Worm (Caenorhabditis elegans) whole organism, young adult: ENCODE measurements around the gene F44D12.2.

ENCODE experiments used
- B0261.1 ChIP-seq: sonication (generic microtip); optimal IDR thresholded peaks from 2 replicates; lab custom pipeline; 2016; ENCODE audit warnings: mild to moderate bottlenecking, missing genetic modification characterization, moderate library complexity, missing compliant biosample characterization
- F10E7.11 ChIP-seq: sonication (generic microtip); optimal IDR thresholded peaks from 2 replicates; lab custom pipeline; 2017; ENCODE audit warnings: mild to moderate bottlenecking, missing genetic modification characterization, moderate library complexity, missing compliant biosample characterization
- F33H1.4 ChIP-seq: fragments of 200-800 bp; sonication (Bioruptor generic); IDR thresholded peaks from 2 replicates; pipeline ENCODE4 v1.3.6; 2022; ENCODE audit warnings: missing genetic modification reagents, missing genetic modification characterization, missing compliant biosample characterization
- F52B5.7 ChIP-seq: sonication (generic microtip); optimal IDR thresholded peaks from 2 replicates; lab custom pipeline; 2016; ENCODE audit warnings: mild to moderate bottlenecking, missing genetic modification characterization, missing compliant biosample characterization
- F57C9.4 ChIP-seq: sonication (generic microtip); optimal IDR thresholded peaks from 2 replicates; lab custom pipeline; 2017; ENCODE audit warnings: mild to moderate bottlenecking, missing genetic modification characterization, missing compliant biosample characterization
- T26A5.8 ChIP-seq: sonication (generic microtip); optimal IDR thresholded peaks from 2 replicates; lab custom pipeline; 2016; ENCODE audit warnings: missing genetic modification characterization, missing compliant biosample characterization
- Y67H2A.10 ChIP-seq: fragments of 200-800 bp; sonication (Bioruptor generic); conservative IDR thresholded peaks from 2 replicates; pipeline ENCODE4 v1.3.6; 2022; ENCODE audit warnings: missing genetic modification reagents, missing genetic modification characterization, missing compliant biosample characterization
- ama-1 ChIP-seq, 3 experiments: fragments of 150-350 bp in 1 of 3; sonication (generic microtip) in 2 of 3; optimal IDR thresholded peaks; 2 replicates each; lab custom pipeline; 2014 to 2018; ENCODE audit warnings: missing biosample characterization in 2 of 3, missing genetic modification characterization in 2 of 3, missing genetic modification reagents in 2 of 3
- attf-5 ChIP-seq: fragments of 200-800 bp; sonication (Bioruptor generic); optimal IDR thresholded peaks from 2 replicates; lab custom pipeline; 2018; ENCODE audit warnings: mild to moderate bottlenecking, missing genetic modification characterization, missing compliant biosample characterization
- bed-1 ChIP-seq: fragments of 200-800 bp; sonication (Bioruptor generic); IDR thresholded peaks from 2 replicates; pipeline ENCODE4 v1.3.6; 2022; ENCODE audit warnings: missing genetic modification reagents, missing genetic modification characterization, missing compliant biosample characterization
- bed-2 ChIP-seq: fragments of 200-800 bp; sonication (Bioruptor generic); IDR thresholded peaks from 2 replicates; pipeline ENCODE4 v1.3.6; 2022; ENCODE audit warnings: missing genetic modification reagents, missing genetic modification characterization, missing compliant biosample characterization
- cebp-1 ChIP-seq, 2 experiments: fragments of 200-800 bp in 1 of 2; sonication (Bioruptor generic) in 1 of 2; sonication (generic microtip) in 1 of 2; IDR thresholded peaks in 1 of 2; optimal IDR thresholded peaks in 1 of 2; 2 replicates each; pipeline versions ENCODE4 v1.3.6 to Lab custom; 2017 to 2022; ENCODE audit warnings: missing compliant biosample characterization in 2 of 2, missing genetic modification characterization in 2 of 2, mild to moderate bottlenecking in 1 of 2, missing genetic modification reagents in 1 of 2, moderate library complexity in 1 of 2
- cebp-2 ChIP-seq: fragments of 200-800 bp; sonication (Bioruptor generic); IDR thresholded peaks from 2 replicates; pipeline ENCODE4 v1.3.6; 2022; ENCODE audit warnings: missing genetic modification characterization, missing compliant biosample characterization
- ceh-100 ChIP-seq: fragments of 200-800 bp; sonication (Bioruptor generic); IDR thresholded peaks from 2 replicates; pipeline ENCODE4 v1.3.6; 2022; ENCODE audit warnings: missing genetic modification reagents, missing genetic modification characterization, missing compliant biosample characterization
- chd-7 ChIP-seq: sonication (generic microtip); optimal IDR thresholded peaks from 2 replicates; lab custom pipeline; 2016; ENCODE audit warnings: mild to moderate bottlenecking, missing genetic modification characterization, moderate library complexity, missing compliant biosample characterization
- dpl-1 ChIP-seq: fragments of 150-350 bp; optimal IDR thresholded peaks from 2 replicates; lab custom pipeline; 2014; ENCODE audit warnings: missing biosample characterization, missing genetic modification reagents, missing genetic modification characterization
- efl-1 ChIP-seq: fragments of 150-350 bp; optimal IDR thresholded peaks from 2 replicates; lab custom pipeline; 2014; ENCODE audit warnings: missing biosample characterization, missing genetic modification reagents, missing genetic modification characterization
- egl-44 ChIP-seq: fragments of 200-800 bp; sonication (Bioruptor generic); IDR thresholded peaks from 2 replicates; pipeline ENCODE4 v1.3.6; 2022; ENCODE audit warnings: missing genetic modification reagents, missing genetic modification characterization, missing compliant biosample characterization
- ekl-4 ChIP-seq: fragments of 200-800 bp; sonication (Bioruptor generic); IDR thresholded peaks from 2 replicates; pipeline ENCODE4 v1.3.6; 2022; ENCODE audit warnings: missing genetic modification reagents, missing genetic modification characterization, missing compliant biosample characterization
- gei-17 ChIP-seq: fragments of 200-800 bp; sonication (Bioruptor generic); optimal IDR thresholded peaks from 2 replicates; lab custom pipeline; 2018; ENCODE audit warnings: mild to moderate bottlenecking, missing genetic modification characterization, missing compliant biosample characterization
- him-1 ChIP-seq: sonication (generic microtip); optimal IDR thresholded peaks from 2 replicates; lab custom pipeline; 2016; ENCODE audit warnings: missing genotype, missing genetic modification reagents, missing genetic modification characterization, missing compliant biosample characterization
- hlh-12 ChIP-seq: sonication (generic microtip); optimal IDR thresholded peaks from 2 replicates; lab custom pipeline; 2016; ENCODE audit warnings: missing genetic modification characterization, missing compliant biosample characterization
- hmg-1.2 ChIP-seq: fragments of 200-800 bp; sonication (Bioruptor generic); IDR thresholded peaks from 2 replicates; pipeline ENCODE4 v1.3.6; 2022; ENCODE audit warnings: missing genetic modification reagents, missing genetic modification characterization, missing compliant biosample characterization
- hmg-20 ChIP-seq: fragments of 200-800 bp; sonication (Bioruptor generic); IDR thresholded peaks from 2 replicates; pipeline ENCODE4 v1.3.6; 2022; ENCODE audit warnings: missing genetic modification reagents, missing genetic modification characterization, missing compliant biosample characterization
- let-607 ChIP-seq, 2 experiments: fragments of 200-800 bp in 1 of 2; sonication (Bioruptor generic) in 1 of 2; sonication (generic microtip) in 1 of 2; optimal IDR thresholded peaks; 2 replicates each; lab custom pipeline; 2016 to 2018; ENCODE audit warnings: mild to moderate bottlenecking in 2 of 2, missing compliant biosample characterization in 2 of 2, missing genetic modification characterization in 2 of 2, moderate library complexity in 2 of 2, missing genotype in 1 of 2
- mes-4 ChIP-seq: sonication (generic microtip); optimal IDR thresholded peaks from 2 replicates; lab custom pipeline; 2016; ENCODE audit warnings: missing genotype, missing genetic modification characterization, missing compliant biosample characterization
- mxl-1 ChIP-seq: sonication (generic microtip); optimal IDR thresholded peaks from 2 replicates; lab custom pipeline; 2016; ENCODE audit warnings: missing genetic modification characterization, missing compliant biosample characterization
- nhr-90 ChIP-seq: sonication (generic microtip); optimal IDR thresholded peaks from 2 replicates; lab custom pipeline; 2016; ENCODE audit warnings: missing genotype, mild to moderate bottlenecking, missing genetic modification characterization, missing compliant biosample characterization
- sdz-38 ChIP-seq: sonication (generic microtip); optimal IDR thresholded peaks from 2 replicates; lab custom pipeline; 2016; ENCODE audit warnings: missing genotype, missing genetic modification characterization, missing compliant biosample characterization
- snpc-3.4 ChIP-seq: sonication (generic microtip); optimal IDR thresholded peaks from 2 replicates; lab custom pipeline; 2017; ENCODE audit warnings: missing genetic modification characterization, mild to moderate bottlenecking, missing compliant biosample characterization, antibody characterized with exemption, moderate library complexity, missing genotype, missing genetic modification reagents
- somi-1 ChIP-seq: fragments of 200-800 bp; sonication (Bioruptor generic); optimal IDR thresholded peaks from 2 replicates; lab custom pipeline; 2018; ENCODE audit warnings: mild to moderate bottlenecking, missing genetic modification characterization, missing compliant biosample characterization
- sptf-2 ChIP-seq: fragments of 200-800 bp; sonication (Bioruptor generic); optimal IDR thresholded peaks from 2 replicates; lab custom pipeline; 2018; ENCODE audit warnings: mild to moderate bottlenecking, missing genetic modification characterization, missing compliant biosample characterization
- tlf-1 ChIP-seq: fragments of 200-800 bp; sonication (Bioruptor generic); optimal IDR thresholded peaks from 2 replicates; lab custom pipeline; 2018; ENCODE audit warnings: mild to moderate bottlenecking, missing genetic modification characterization, missing compliant biosample characterization
- xnd-1 ChIP-seq: sonication (generic microtip); optimal IDR thresholded peaks from 2 replicates; lab custom pipeline; 2016; ENCODE audit warnings: missing genotype, missing genetic modification reagents, missing genetic modification characterization, missing compliant biosample characterization
- zfh-2 ChIP-seq: fragments of 200-800 bp; sonication (Bioruptor generic); conservative IDR thresholded peaks from 2 replicates; pipeline ENCODE4 v1.3.6; 2022; ENCODE audit warnings: missing genetic modification reagents, missing genetic modification characterization, missing compliant biosample characterization
- ztf-22 ChIP-seq: fragments of 200-800 bp; sonication (Bioruptor generic); optimal IDR thresholded peaks from 2 replicates; lab custom pipeline; 2018; ENCODE audit warnings: mild to moderate bottlenecking, missing genetic modification characterization, moderate library complexity, missing compliant biosample characterization
- ztf-3 ChIP-seq: fragments of 200-800 bp; sonication (Bioruptor generic); optimal IDR thresholded peaks from 2 replicates; lab custom pipeline; 2018; ENCODE audit warnings: mild to moderate bottlenecking, missing genetic modification characterization, missing compliant biosample characterization

The F44D12.2 gene

ce11 chrIV:10017633-10018032 is at the start of gene F44D12.2:
F44D12.2 (minus strand) TSS chrIV:10017733.
- TF ChIP-seq mxl-1 (tag; lab: Kevin White, UChicago) (no peak), ceh-100 (GFP tag; lab: Robert Waterston, UW) (no peak), efl-1 (GFP tag; lab: Kevin White, UChicago) (no peak), F10E7.11 (no peak), cebp-2 (GFP tag; lab: Robert Waterston, UW) (no peak), sdz-38 (tag; lab: Kevin White, UChicago) (no peak), F52B5.7 (tag; lab: Kevin White, UChicago) (no peak), hmg-20 (GFP tag; lab: Robert Waterston, UW) (no peak), chd-7 (tag; lab: Kevin White, UChicago) (no peak), gei-17 (no peak), ztf-22 (GFP tag; lab: Kevin White, UChicago) (no peak), F57C9.4 (tag; lab: Kevin White, UChicago) (no peak), mes-4 (tag; lab: Kevin White, UChicago) (no peak), zfh-2 (GFP tag; lab: Robert Waterston, UW) (no peak), hlh-12 (tag; lab: Kevin White, UChicago) (no peak), nhr-90 (tag; lab: Kevin White, UChicago) (no peak), attf-5 (no peak), B0261.1 (no peak), ztf-3 (no peak)

- TF ChIP-seq tlf-1 (no peak), xnd-1 (tag; lab: Kevin White, UChicago) (no peak), T26A5.8 (tag; lab: Kevin White, UChicago) (no peak), ama-1 (optimal IDR thresholded peaks at IDR 0.05; lab: Kevin White, UChicago) (no peak), ama-1 (GFP tag; optimal IDR thresholded peaks at IDR 0.05; lab: Kevin White, UChicago) (no peak), Y67H2A.10 (GFP tag; lab: Robert Waterston, UW) (no peak), let-607 (tag; optimal IDR thresholded peaks at IDR 0.05; lab: Kevin White, UChicago) (no peak), F33H1.4 (GFP tag; lab: Robert Waterston, UW) (no peak), snpc-3.4 (tag; lab: Kevin White, UChicago) (no peak), sptf-2 (no peak), him-1 (tag; lab: Kevin White, UChicago) (no peak), ekl-4 (GFP tag; lab: Robert Waterston, UW) (no peak)
Observed at ce11 chrIV:10066456-10066855, 48.9 kb upstream of the F44D12.2 start.

- TF ChIP-seq hlh-12 (tag; lab: Kevin White, UChicago) = no peak
- no peak for TF ChIP-seq bed-2 (GFP tag; lab: Robert Waterston, UW)
- TF ChIP-seq egl-44 = no peak
- TF ChIP-seq somi-1 (GFP tag; lab: Kevin White, UChicago) = no peak
- TF ChIP-seq, all 124 proteins: peak for 0
Observed at ce11 chrIV:10065159-10065558, 47.6 kb upstream of the F44D12.2 start.

- TF ChIP-seq bed-1 (GFP tag; lab: Robert Waterston, UW) = no peak
- TF ChIP-seq cebp-1 (GFP tag; IDR thresholded peaks at IDR 0.05; lab: Robert Waterston, UW) = no peak
- TF ChIP-seq cebp-1 (tag; optimal IDR thresholded peaks at IDR 0.05; lab: Kevin White, UChicago) = no peak
- TF ChIP-seq hmg-1.2 = no peak
- no peak for TF ChIP-seq dpl-1 (GFP tag; lab: Kevin White, UChicago)
- TF ChIP-seq, all 124 proteins: peak for 0
Observed at ce11 chrIV:10063941-10064340, 46.4 kb upstream of the F44D12.2 start.
